Worm (Caenorhabditis elegans) whole organism, L4 larva: ENCODE measurements around the gene F38B7.2.
"Not testable (repeated sequence)": the region's sequence is repeated elsewhere in the genome, so short reads cannot be mapped to it uniquely, and the experiment has no call there.

ENCODE experiments used
- F37D6.2 ChIP-seq: sonication (generic microtip); optimal IDR thresholded peaks from 2 replicates; lab custom pipeline; 2016; ENCODE audit warnings: mild to moderate bottlenecking, missing genetic modification characterization, missing compliant biosample characterization
- R02D3.7 ChIP-seq: fragments of 150-350 bp; sonication (generic microtip); optimal IDR thresholded peaks from 3 replicates; lab custom pipeline; 2014; ENCODE audit warnings: missing biosample characterization, missing genetic modification characterization
- T20F7.1 ChIP-seq: fragments of 200-800 bp; sonication (Bioruptor generic); optimal IDR thresholded peaks from 2 replicates; lab custom pipeline; 2018; ENCODE audit warnings: mild to moderate bottlenecking, missing genetic modification characterization, missing compliant biosample characterization
- T26A8.4 ChIP-seq: fragments of 200-800 bp; sonication (Bioruptor generic); IDR thresholded peaks from 2 replicates; pipeline ENCODE4 v1.3.6; 2022; ENCODE audit warnings: missing genetic modification characterization, missing compliant biosample characterization
- Y48G9A.11 ChIP-seq: fragments of 200-800 bp; sonication (Bioruptor generic); IDR thresholded peaks from 2 replicates; pipeline ENCODE4 v1.3.6; 2022; ENCODE audit warnings: missing genetic modification reagents, missing genetic modification characterization, missing compliant biosample characterization
- ZK337.2 ChIP-seq: fragments of 200-800 bp; sonication (Bioruptor generic); IDR thresholded peaks from 2 replicates; pipeline ENCODE4 v1.3.6; 2022; ENCODE audit warnings: missing genetic modification reagents, missing genetic modification characterization, missing compliant biosample characterization
- aha-1 ChIP-seq: fragments of 150-350 bp; peaks from one replicate; lab custom pipeline; 2014; ENCODE audit warnings: missing biosample characterization, missing genetic modification characterization
- ceh-20 ChIP-seq: fragments of 200-800 bp; sonication (Bioruptor generic); IDR thresholded peaks from 2 replicates; pipeline ENCODE4 v1.3.6; 2022; ENCODE audit warnings: missing genetic modification reagents, missing genetic modification characterization, missing compliant biosample characterization
- ctbp-1 ChIP-seq: fragments of 200-800 bp; sonication (Bioruptor generic); IDR thresholded peaks from 2 replicates; pipeline ENCODE4 v1.3.6; 2022; ENCODE audit warnings: missing genetic modification reagents, missing genetic modification characterization, missing compliant biosample characterization
- daf-16 ChIP-seq, 3 experiments: sonication (generic microtip); optimal IDR thresholded peaks; 2 replicates each; lab custom pipeline; 2016 to 2017; ENCODE audit warnings: missing genetic modification characterization in 3 of 3, missing genetic modification reagents in 3 of 3, mild to moderate bottlenecking in 2 of 3, missing compliant biosample characterization in 2 of 3, missing biosample characterization in 1 of 3, moderate library complexity in 1 of 3
- daf-19 ChIP-seq: fragments of 200-800 bp; sonication (Bioruptor generic); conservative IDR thresholded peaks from 2 replicates; pipeline ENCODE4 v1.3.6; 2022; ENCODE audit warnings: missing genetic modification characterization, missing compliant biosample characterization
- dmd-9 ChIP-seq: fragments of 200-800 bp; sonication (Bioruptor generic); IDR thresholded peaks from 2 replicates; pipeline ENCODE4 v1.3.6; 2022; ENCODE audit warnings: missing genetic modification reagents, missing genetic modification characterization, missing compliant biosample characterization
- dpl-1 ChIP-seq: fragments of 150-350 bp; optimal IDR thresholded peaks from 2 replicates; lab custom pipeline; 2014; ENCODE audit warnings: missing biosample characterization, missing genetic modification reagents, missing genetic modification characterization
- dve-1 ChIP-seq: sonication (generic microtip); optimal IDR thresholded peaks from 2 replicates; lab custom pipeline; 2017; ENCODE audit warnings: antibody characterized with exemption, mild to moderate bottlenecking, missing genetic modification characterization, missing compliant biosample characterization; ENCODE audit not compliant: insufficient read depth
- egl-43 ChIP-seq: fragments of 200-800 bp; sonication (Bioruptor generic); IDR thresholded peaks from 2 replicates; pipeline ENCODE4 v1.3.6; 2022; ENCODE audit warnings: missing genetic modification reagents, missing genetic modification characterization, missing compliant biosample characterization
- hif-1 ChIP-seq, 2 experiments: sonication (generic microtip); optimal IDR thresholded peaks; 2 replicates each; lab custom pipeline; 2016 to 2017; ENCODE audit warnings: missing compliant biosample characterization in 2 of 2, missing genetic modification characterization in 2 of 2, missing genetic modification reagents in 2 of 2, missing genotype in 2 of 2, mild to moderate bottlenecking in 1 of 2
- hlh-11 ChIP-seq: fragments of 200-800 bp; sonication (Bioruptor generic); optimal IDR thresholded peaks from 2 replicates; lab custom pipeline; 2018; ENCODE audit warnings: mild to moderate bottlenecking, missing genetic modification characterization, missing compliant biosample characterization
- hmg-1.1 ChIP-seq: fragments of 200-800 bp; sonication (Bioruptor generic); IDR thresholded peaks from 2 replicates; pipeline ENCODE4 v1.3.6; 2022; ENCODE audit warnings: missing genetic modification reagents, missing genetic modification characterization, missing compliant biosample characterization
- jun-1 ChIP-seq: fragments of 150-350 bp; optimal IDR thresholded peaks from 2 replicates; lab custom pipeline; 2014; ENCODE audit warnings: missing biosample characterization, missing genetic modification reagents, missing genetic modification characterization
- lim-7 ChIP-seq: fragments of 200-800 bp; sonication (Bioruptor generic); IDR thresholded peaks from 2 replicates; pipeline ENCODE4 v1.3.6; 2022; ENCODE audit warnings: missing genetic modification characterization, missing compliant biosample characterization
- lin-13 ChIP-seq: fragments of 150-350 bp; optimal IDR thresholded peaks from 2 replicates; lab custom pipeline; 2014; ENCODE audit warnings: missing biosample characterization, missing genetic modification reagents, missing genetic modification characterization
- lin-29 ChIP-seq: fragments of 200-800 bp; sonication (Bioruptor generic); IDR thresholded peaks from 2 replicates; pipeline ENCODE4 v1.3.6; 2022; ENCODE audit warnings: missing genetic modification reagents, missing genetic modification characterization, missing compliant biosample characterization
- lin-38 ChIP-seq: fragments of 200-800 bp; sonication (Bioruptor generic); IDR thresholded peaks from 2 replicates; pipeline ENCODE4 v1.3.6; 2022; ENCODE audit warnings: missing genetic modification reagents, missing genetic modification characterization, missing compliant biosample characterization
- lsy-2 ChIP-seq, 2 experiments: fragments of 150-350 bp in 1 of 2; sonication (generic microtip) in 1 of 2; optimal IDR thresholded peaks; 2 replicates each; lab custom pipeline; 2014 to 2017; ENCODE audit warnings: missing biosample characterization in 2 of 2, missing genetic modification characterization in 2 of 2
- mdl-1 ChIP-seq, 2 experiments: fragments of 150-350 bp in 1 of 2; sonication (generic microtip) in 1 of 2; optimal IDR thresholded peaks; 2 replicates each; lab custom pipeline; 2014 to 2017; ENCODE audit warnings: missing biosample characterization in 2 of 2, missing genetic modification characterization in 2 of 2
- mep-1 ChIP-seq: fragments of 150-350 bp; sonication (generic microtip); optimal IDR thresholded peaks from 3 replicates; lab custom pipeline; 2014; ENCODE audit warnings: missing biosample characterization, missing genetic modification characterization
- mes-2 ChIP-seq: sonication (generic microtip); optimal IDR thresholded peaks from 2 replicates; lab custom pipeline; 2016; ENCODE audit warnings: missing genotype, mild to moderate bottlenecking, missing genetic modification characterization, missing compliant biosample characterization; ENCODE audit not compliant: poor library complexity, severe bottlenecking
- mxl-3 ChIP-seq: fragments of 200-800 bp; sonication (Bioruptor generic); optimal IDR thresholded peaks from 2 replicates; lab custom pipeline; 2018; ENCODE audit warnings: mild to moderate bottlenecking, missing genetic modification characterization, missing compliant biosample characterization
- nhr-102 ChIP-seq: sonication (generic microtip); optimal IDR thresholded peaks from 2 replicates; lab custom pipeline; 2016; ENCODE audit warnings: mild to moderate bottlenecking, missing genetic modification characterization, moderate library complexity, missing compliant biosample characterization
- nhr-42 ChIP-seq: fragments of 200-800 bp; sonication (Bioruptor generic); IDR thresholded peaks from 2 replicates; pipeline ENCODE4 v1.3.6; 2022; ENCODE audit warnings: missing genetic modification characterization, missing compliant biosample characterization
- nhr-48 ChIP-seq: sonication (generic microtip); optimal IDR thresholded peaks from 2 replicates; lab custom pipeline; 2016; ENCODE audit warnings: mild to moderate bottlenecking, missing genetic modification characterization, missing compliant biosample characterization
- pha-4 ChIP-seq, 2 experiments: fragments of 150-350 bp in 1 of 2; fragments of 200-800 bp in 1 of 2; sonication (Bioruptor generic) in 1 of 2; IDR thresholded peaks in 1 of 2; optimal IDR thresholded peaks in 1 of 2; 2 replicates each; pipeline versions ENCODE4 v1.3.6 to Lab custom; 2014 to 2022; ENCODE audit warnings: missing genetic modification characterization in 2 of 2, missing genetic modification reagents in 2 of 2, missing biosample characterization in 1 of 2, missing compliant biosample characterization in 1 of 2
- php-3 ChIP-seq: fragments of 200-800 bp; sonication (Bioruptor generic); IDR thresholded peaks from 2 replicates; pipeline ENCODE4 v1.3.6; 2022; ENCODE audit warnings: missing genetic modification reagents, missing genetic modification characterization, missing compliant biosample characterization
- rbr-2 ChIP-seq: sonication (generic microtip); optimal IDR thresholded peaks from 2 replicates; lab custom pipeline; 2016; ENCODE audit warnings: missing genotype, missing genetic modification characterization, missing compliant biosample characterization
- saeg-2 ChIP-seq: fragments of 200-800 bp; sonication (Bioruptor generic); IDR thresholded peaks from 2 replicates; pipeline ENCODE4 v1.3.6; 2022; ENCODE audit warnings: missing genetic modification reagents, missing genetic modification characterization, missing compliant biosample characterization
- set-16 ChIP-seq: fragments of 200-800 bp; sonication (Bioruptor generic); IDR thresholded peaks from 2 replicates; pipeline ENCODE4 v1.3.6; 2022; ENCODE audit warnings: missing genetic modification reagents, missing genetic modification characterization, missing compliant biosample characterization
- snpc-1.2 ChIP-seq: fragments of 200-800 bp; sonication (Bioruptor generic); IDR thresholded peaks from 2 replicates; pipeline ENCODE4 v1.3.6; 2022; ENCODE audit warnings: missing genetic modification reagents, missing genetic modification characterization, missing compliant biosample characterization
- spr-1 ChIP-seq: sonication (generic microtip); optimal IDR thresholded peaks from 2 replicates; lab custom pipeline; 2016; ENCODE audit warnings: mild to moderate bottlenecking, missing genetic modification characterization, missing compliant biosample characterization
- tra-1 ChIP-seq: fragments of 200-800 bp; sonication (Bioruptor generic); IDR thresholded peaks from 2 replicates; pipeline ENCODE4 v1.3.6; 2022; ENCODE audit warnings: missing genetic modification reagents, missing genetic modification characterization, missing compliant biosample characterization
- unc-130 ChIP-seq: sonication (generic microtip); optimal IDR thresholded peaks from 2 replicates; lab custom pipeline; 2016; ENCODE audit warnings: missing genetic modification reagents, missing genetic modification characterization, missing compliant biosample characterization
- unc-62 ChIP-seq, 3 experiments: fragments of 150-350 bp in 1 of 3; sonication (generic microtip); optimal IDR thresholded peaks in 2 of 3; peaks in 1 of 3; 1 replicate in 1 of 3; 2 replicates in 2 of 3; lab custom pipeline; 2014 to 2017; ENCODE audit warnings: missing biosample characterization in 3 of 3, missing genetic modification characterization in 3 of 3, missing genetic modification reagents in 3 of 3, missing genotype in 1 of 3
- vab-7 ChIP-seq: fragments of 200-800 bp; sonication (Bioruptor generic); IDR thresholded peaks from 2 replicates; pipeline ENCODE4 v1.3.6; 2022; ENCODE audit warnings: missing genetic modification reagents, missing genetic modification characterization, missing compliant biosample characterization

Gene F38B7.2

DNA sequence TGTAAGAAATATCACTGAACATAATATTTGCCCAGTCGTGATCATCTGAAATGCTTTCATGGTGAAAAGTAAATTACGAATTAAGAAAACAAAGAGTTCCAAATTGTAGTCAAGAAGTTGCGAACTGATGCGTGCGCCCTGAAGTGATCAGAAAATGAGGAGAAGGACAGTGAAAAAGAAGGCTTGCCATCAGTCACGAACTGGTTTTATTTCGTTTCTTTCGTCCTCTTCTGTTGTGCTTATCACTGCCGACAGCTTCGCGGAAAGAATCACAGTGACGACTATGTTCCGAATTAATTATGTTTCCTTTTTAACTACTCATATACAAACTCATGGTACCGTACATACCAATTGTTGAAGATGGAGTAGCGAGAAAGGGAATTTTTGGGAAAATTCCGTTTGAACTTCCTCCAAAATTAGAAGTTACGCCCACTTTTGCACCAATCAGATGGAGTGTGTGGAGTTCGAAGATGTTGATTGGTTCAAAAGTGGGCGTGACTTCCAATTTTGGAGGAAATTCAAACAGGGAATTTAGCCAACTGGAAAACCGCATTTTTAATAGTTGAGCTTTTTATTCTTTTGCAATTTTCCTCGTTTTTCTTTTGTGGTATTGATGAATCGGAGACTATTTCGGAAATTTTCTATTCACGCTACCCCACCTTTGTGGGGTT is 40.5 kb upstream of the F38B7.2 start, which contains the start of gene C55A6.12:
TSS of gene C55A6.12 (minus strand) at position 51 of the 671 bp plus-strand sequence.
- peak in 1 of 2 experiments; percentile 3 for TF ChIP-seq unc-62 (GFP tag; optimal IDR thresholded peaks at IDR 0.05 in 1 of 2; lab: Kevin White, UChicago)
- TF ChIP-seq unc-62 (tag; optimal IDR thresholded peaks at IDR 0.05; lab: Kevin White, UChicago) = no peak
- peak in 1 of 2 experiments; percentile 24 for TF ChIP-seq lsy-2 (tag; optimal IDR thresholded peaks at IDR 0.05; lab: Kevin White, UChicago)
- peak; percentile 79 for TF ChIP-seq dpl-1
- TF ChIP-seq saeg-2 (GFP tag; lab: Robert Waterston, UW) = no peak
- TF ChIP-seq jun-1 (tag; lab: Kevin White, UChicago) = no peak
- TF ChIP-seq nhr-48 (tag; lab: Kevin White, UChicago) = no peak

DNA sequence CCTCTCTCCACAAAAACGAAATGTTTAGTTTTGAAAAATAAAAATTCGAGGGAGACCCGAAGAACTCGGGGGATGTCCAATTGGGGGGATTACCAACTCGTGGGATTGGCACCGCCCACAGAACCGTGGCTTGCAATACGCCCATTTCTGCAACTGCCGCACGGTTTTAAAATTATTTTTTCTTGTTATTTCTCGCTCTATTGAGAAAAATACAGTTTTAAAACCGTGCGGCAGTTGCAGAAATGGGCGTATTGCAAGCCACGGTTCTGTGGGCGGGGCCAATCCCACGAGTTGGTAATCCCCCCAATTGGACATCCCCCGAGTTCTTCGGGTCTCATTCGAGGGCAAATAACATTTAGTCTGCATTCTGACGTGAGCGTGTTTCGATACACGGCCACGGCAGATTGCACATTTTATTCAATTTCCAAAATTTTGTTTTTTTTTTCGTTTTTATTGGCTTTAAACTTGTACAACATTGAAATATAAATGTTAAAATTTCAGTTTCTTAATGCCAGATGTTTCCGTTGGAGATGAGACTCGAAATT is 38.8 kb upstream of the F38B7.2 start, which contains the start of the genes C55A6.1 and C55A6.10:
TSS of gene C55A6.1 (minus strand) at position 116 of the 545 bp plus-strand sequence.
TSS of gene C55A6.10 (plus strand) at position 495 of the 545 bp plus-strand sequence.
- TF ChIP-seq egl-43 (GFP tag; lab: Robert Waterston, UW) (peak; percentile 78; the same call in 1 of the 2 replicates), hmg-1.1 (peak; percentile 91), T20F7.1 (GFP tag; lab: Kevin White, UChicago) (peak; percentile 36), mes-2 (peak; percentile 89), lsy-2 (tag; optimal IDR thresholded peaks at IDR 0.05; lab: Kevin White, UChicago) (peak; percentile 31 to 81), aha-1 (tag; lab: Kevin White, UChicago) (peak; percentile 55), lim-7 (GFP tag; lab: Robert Waterston, UW) (peak; percentile 12), tra-1 (GFP tag; lab: Robert Waterston, UW) (0 out of 2 replicates have a peak, but pooled peaks have one; percentile 55), T26A8.4 (peak; percentile 68), ceh-20 (GFP tag; lab: Robert Waterston, UW) (peak; percentile 69), lin-13 (GFP tag; lab: Kevin White, UChicago) (peak; percentile 42), lin-29 (GFP tag; lab: Robert Waterston, UW) (0 out of 2 replicates have a peak, but pooled peaks have one; percentile 41), lin-38 (GFP tag; lab: Robert Waterston, UW) (peak; percentile 87), F37D6.2 (tag; lab: Kevin White, UChicago) (peak; percentile 63), unc-130 (GFP tag; lab: Kevin White, UChicago) (peak; percentile 85), pha-4 (GFP tag; IDR thresholded peaks at IDR 0.05; lab: Robert Waterston, UW) (peak; percentile 88), daf-19 (GFP tag; lab: Robert Waterston, UW) (0 out of 2 replicates have a peak, but pooled peaks have one; percentile 38), mxl-3 (GFP tag; lab: Kevin White, UChicago) (peak; percentile 41), ZK337.2 (GFP tag; lab: Robert Waterston, UW) (0 out of 2 replicates have a peak, but pooled peaks have one; percentile 11), php-3 (peak; percentile 53; the same call in 1 of the 2 replicates), rbr-2 (tag; lab: Kevin White, UChicago) (peak; percentile 81), spr-1 (peak; percentile 62), R02D3.7 (tag; lab: Kevin White, UChicago) (peak; percentile 5), ctbp-1 (GFP tag; lab: Robert Waterston, UW) (peak; percentile 95), saeg-2 (GFP tag; lab: Robert Waterston, UW) (peak; percentile 60; the same call in 1 of the 2 replicates), set-16 (GFP tag; lab: Robert Waterston, UW) (peak; percentile 54; the same call in 1 of the 2 replicates), hif-1 (tag; optimal IDR thresholded peaks at IDR 0.05; lab: Kevin White, UChicago) (peak in 1 of 2 experiments; percentile 23), nhr-48 (tag; lab: Kevin White, UChicago) (peak; percentile 64), dmd-9 (GFP tag; lab: Robert Waterston, UW) (peak; percentile 67; the same call in 1 of the 2 replicates), Y48G9A.11 (0 out of 2 replicates have a peak, but pooled peaks have one; percentile 54), daf-16 (tag; optimal IDR thresholded peaks at IDR 0.05; lab: Kevin White, UChicago) (peak; percentile 51), mdl-1 (tag; optimal IDR thresholded peaks at IDR 0.05; lab: Kevin White, UChicago) (peak in 1 of 2 experiments; percentile 52), snpc-1.2 (peak; percentile 78), nhr-102 (tag; lab: Kevin White, UChicago) (peak; percentile 50), dve-1 (tag; lab: Kevin White, UChicago) (peak; percentile 56), vab-7 (GFP tag; lab: Robert Waterston, UW) (peak; percentile 70; the same call in 1 of the 2 replicates), hlh-11 (tag; lab: Kevin White, UChicago) (peak; percentile 61), mep-1 (peak; percentile 88), nhr-42 (GFP tag; lab: Robert Waterston, UW) (peak; percentile 76)
- TF ChIP-seq pha-4 (tag; optimal IDR thresholded peaks at IDR 0.05; lab: Kevin White, UChicago); daf-16 (GFP tag; optimal IDR thresholded peaks at IDR 0.05; lab: Kevin White, UChicago): not testable (repeated sequence)
